Worm (Caenorhabditis elegans): ENCODE results near the gene T05A8.3.

DNA sequence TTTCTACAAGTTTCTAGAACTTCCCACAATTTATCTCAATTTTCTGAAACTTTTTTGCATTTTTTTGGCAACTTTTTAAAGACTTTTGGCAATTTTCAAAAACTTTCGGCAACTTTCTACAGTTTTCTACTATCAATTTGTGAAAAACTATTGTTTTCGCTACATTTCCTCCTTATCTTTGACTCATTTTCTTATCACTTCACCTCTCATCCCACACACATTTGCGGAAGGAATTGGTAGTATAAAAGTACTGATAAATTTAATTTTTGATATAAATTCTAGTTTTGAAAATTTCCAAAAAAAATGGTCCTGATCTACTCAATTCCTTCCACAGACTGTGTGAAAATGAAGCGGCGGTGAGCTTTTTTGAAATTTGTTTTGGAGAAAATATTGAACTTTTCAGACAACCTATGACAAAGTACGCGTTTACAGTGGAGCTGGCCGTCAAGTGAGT, 32.4 kb upstream of the T05A8.3 start, which contains the start of gene F29A7.4:
- TF ChIP-seq unc-62 (GFP tag; optimal IDR thresholded peaks at IDR 0.05): no peak
- no peak for TF ChIP-seq zag-1 (tag; optimal IDR thresholded peaks at IDR 0.05)
- no peak for TF ChIP-seq gmeb-1 (tag; optimal IDR thresholded peaks at IDR 0.05)
- no peak for TF ChIP-seq nhr-237 (tag; optimal IDR thresholded peaks at IDR 0.05)
- TF ChIP-seq lin-13 (GFP tag; optimal IDR thresholded peaks at IDR 0.05): no peak
